Worm (Caenorhabditis elegans): ENCODE results near the gene lron-7.

ce11 chrX:7291810-7292209 is at the start of gene lron-7:
- TF ChIP-seq hlh-12 (tag; optimal IDR thresholded peaks at IDR 0.05) (no peak), unc-62 (GFP tag; optimal IDR thresholded peaks at IDR 0.05) (no peak), ekl-4 (GFP tag; IDR thresholded peaks at IDR 0.05) (no peak), lin-40 (tag; optimal IDR thresholded peaks at IDR 0.05) (no peak), madf-10 (tag; optimal IDR thresholded peaks at IDR 0.05) (no peak), ZK185.1 (tag; optimal IDR thresholded peaks at IDR 0.05; ENCODE audit: poor library complexity, severe bottlenecking) (no peak), athp-1 (tag; optimal IDR thresholded peaks at IDR 0.05) (no peak)
